Fruit fly (Drosophila melanogaster): ENCODE measurements around the gene CG8188.

The CG8188 gene

dm6 chrX:17708843-17709242, 6.0 kb upstream of the CG8188 start:
- no peak for TF ChIP-seq Pif1B (GFP tag; optimal IDR thresholded peaks at IDR 0.05)
- TF ChIP-seq CG8159 (tag; optimal IDR thresholded peaks at IDR 0.05): peak; percentile 93

dm6 chrX:17707691-17708090, 4.9 kb upstream of the CG8188 start:
- TF ChIP-seq EcR (GFP tag; optimal IDR thresholded peaks at IDR 0.05) (peak; percentile 4), CG8159 (tag; optimal IDR thresholded peaks at IDR 0.05) (no peak), CG34367 (tag; optimal IDR thresholded peaks at IDR 0.05) (no peak)

- TF ChIP-seq CG15710 (tag; optimal IDR thresholded peaks at IDR 0.05) (peak; percentile 89), CG8159 (tag; optimal IDR thresholded peaks at IDR 0.05) (peak; percentile 90), CG12605 (GFP tag; IDR thresholded peaks at IDR 0.05) (peak; percentile 38; the same call in 1 of the 2 replicates), Pif1B (GFP tag; optimal IDR thresholded peaks at IDR 0.05) (peak; percentile 90), Ets98B (GFP tag; IDR thresholded peaks at IDR 0.05) (peak; percentile 53), CG8301 (tag; optimal IDR thresholded peaks at IDR 0.05) (peak; percentile 88), fd96Ca (GFP tag; IDR thresholded peaks at IDR 0.05) (peak; percentile 79), EcR (GFP tag; optimal IDR thresholded peaks at IDR 0.05) (peak; percentile 2), rn (GFP tag; IDR thresholded peaks at IDR 0.05) (0 out of 2 replicates have a peak, but pooled peaks have one; percentile 24), CG17806 (tag; optimal IDR thresholded peaks at IDR 0.05) (peak; percentile 75), CG14655 (GFP tag; optimal IDR thresholded peaks at IDR 0.05) (peak; percentile 90), CG32121 (GFP tag; IDR thresholded peaks at IDR 0.05) (peak; percentile 76), CG34367 (tag; optimal IDR thresholded peaks at IDR 0.05) (peak; percentile 81), CG9948 (tag; optimal IDR thresholded peaks at IDR 0.05) (peak; percentile 84), CG10348 (GFP tag; IDR thresholded peaks at IDR 0.05) (no peak), gl (tag; optimal IDR thresholded peaks at IDR 0.05) (peak; percentile 27), CG4496 (GFP tag; IDR thresholded peaks at IDR 0.05) (0 out of 3 replicates have a peak, but pooled peaks have one; percentile 48), CG13204 (GFP tag; optimal IDR thresholded peaks at IDR 0.05) (peak; percentile 36), Snoo (tag; optimal IDR thresholded peaks at IDR 0.05) (peak; percentile 87), Pif1A (GFP tag; optimal IDR thresholded peaks at IDR 0.05) (peak; percentile 90), D1 (tag; optimal IDR thresholded peaks at IDR 0.05) (peak; percentile 84)
These were observed 3.8 kb downstream of the CG8188 start for dm6 chrX:17698864-17699504.

- TF ChIP-seq CG13204 (GFP tag; optimal IDR thresholded peaks at IDR 0.05) (peak; percentile 5), D1 (tag; optimal IDR thresholded peaks at IDR 0.05) (no peak)
These were observed 4.4 kb downstream of the CG8188 start, which contains the start of gene chas for dm6 chrX:17698436-17698835. Gene chas (minus strand): TSS chrX:17698730.

dm6 chrX:17697703-17698145, 5.1 kb downstream of the CG8188 start:
- TF ChIP-seq EcR (GFP tag; optimal IDR thresholded peaks at IDR 0.05) (no peak), CG9948 (tag; optimal IDR thresholded peaks at IDR 0.05) (no peak), CG8159 (tag; optimal IDR thresholded peaks at IDR 0.05) (no peak), gl (tag; optimal IDR thresholded peaks at IDR 0.05) (no peak), CG17806 (tag; optimal IDR thresholded peaks at IDR 0.05) (no peak), CG34367 (tag; optimal IDR thresholded peaks at IDR 0.05) (no peak), CG12605 (GFP tag; IDR thresholded peaks at IDR 0.05) (no peak), CG14655 (GFP tag; optimal IDR thresholded peaks at IDR 0.05) (no peak), Snoo (tag; optimal IDR thresholded peaks at IDR 0.05) (no peak), Ets98B (GFP tag; IDR thresholded peaks at IDR 0.05) (no peak), CG4496 (GFP tag; IDR thresholded peaks at IDR 0.05) (no peak), CG15710 (tag; optimal IDR thresholded peaks at IDR 0.05) (no peak)

dm6 chrX:17697266-17697665, 5.6 kb downstream of the CG8188 start:
- TF ChIP-seq CG34367 (tag; optimal IDR thresholded peaks at IDR 0.05): no peak
- TF ChIP-seq CG15710 (tag; optimal IDR thresholded peaks at IDR 0.05): peak; percentile 23
- peak; percentile 38 for TF ChIP-seq CG8159 (tag; optimal IDR thresholded peaks at IDR 0.05)
- TF ChIP-seq EcR (GFP tag; optimal IDR thresholded peaks at IDR 0.05): no peak

dm6 chrX:17696637-17697036, 6.2 kb downstream of the CG8188 start:
- TF ChIP-seq Snoo (tag; optimal IDR thresholded peaks at IDR 0.05): peak; percentile 52
- no peak for TF ChIP-seq CG10348 (GFP tag; IDR thresholded peaks at IDR 0.05)
- TF ChIP-seq CG15710 (tag; optimal IDR thresholded peaks at IDR 0.05): peak; percentile 26
- TF ChIP-seq Ets98B (GFP tag; IDR thresholded peaks at IDR 0.05): peak; percentile 26; the same call in 1 of the 2 replicates
- TF ChIP-seq CG8159 (tag; optimal IDR thresholded peaks at IDR 0.05): peak; percentile 20
- TF ChIP-seq CG17806 (tag; optimal IDR thresholded peaks at IDR 0.05): no peak
- peak; percentile 5 for TF ChIP-seq Pif1B (GFP tag; optimal IDR thresholded peaks at IDR 0.05)
- TF ChIP-seq CG9948 (tag; optimal IDR thresholded peaks at IDR 0.05): peak; percentile 8
